Worm (Caenorhabditis elegans) whole organism, mixed stage, embryonic: Measurements from ENCODE around the gene ufd-2.
A peak's percentile ranks its signal among the peaks of the same experiment; 100 is the strongest.

Experiments
- M03D4.4 ChIP-seq: sonication (generic microtip); optimal IDR thresholded peaks from 2 replicates; lab custom pipeline; 2017; ENCODE audit warnings: mild to moderate bottlenecking, missing genetic modification characterization, missing compliant biosample characterization
- bed-3 ChIP-seq: fragments of 200-800 bp; sonication (Bioruptor generic); optimal IDR thresholded peaks from 3 replicates; lab custom pipeline; 2018; ENCODE audit warnings: mild to moderate bottlenecking, missing genetic modification characterization, moderate library complexity, missing compliant biosample characterization
- blmp-1 ChIP-seq: fragments of 150-350 bp; optimal IDR thresholded peaks from 2 replicates; lab custom pipeline; 2014; ENCODE audit warnings: missing biosample characterization, missing genetic modification characterization
- ceh-39 ChIP-seq: fragments of 150-350 bp; optimal IDR thresholded peaks from 2 replicates; lab custom pipeline; 2014; ENCODE audit warnings: missing biosample characterization, missing genetic modification characterization
- ceh-43 ChIP-seq: fragments of 200-800 bp; sonication (Bioruptor generic); optimal IDR thresholded peaks from 2 replicates; lab custom pipeline; 2018; ENCODE audit warnings: mild to moderate bottlenecking, missing genetic modification characterization, moderate library complexity, missing compliant biosample characterization
- ceh-83 ChIP-seq: fragments of 200-800 bp; sonication (Bioruptor generic); optimal IDR thresholded peaks from 2 replicates; lab custom pipeline; 2018; ENCODE audit warnings: mild to moderate bottlenecking, missing genetic modification characterization, missing compliant biosample characterization
- ces-1 ChIP-seq: fragments of 150-350 bp; optimal IDR thresholded peaks from 2 replicates; lab custom pipeline; 2014; ENCODE audit warnings: missing biosample characterization, missing genetic modification reagents, missing genetic modification characterization
- cnd-1 ChIP-seq: fragments of 200-800 bp; sonication (Bioruptor generic); optimal IDR thresholded peaks from 2 replicates; lab custom pipeline; 2018; ENCODE audit warnings: mild to moderate bottlenecking, missing genetic modification characterization, missing compliant biosample characterization
- drap-1 ChIP-seq: fragments of 200-800 bp; sonication (Bioruptor generic); optimal IDR thresholded peaks from 3 replicates; lab custom pipeline; 2018; ENCODE audit warnings: mild to moderate bottlenecking, missing genetic modification characterization, missing compliant biosample characterization
- elt-1 ChIP-seq: sonication (generic microtip); optimal IDR thresholded peaks from 2 replicates; lab custom pipeline; 2017; ENCODE audit warnings: missing genetic modification characterization, mild to moderate bottlenecking, missing compliant biosample characterization, antibody characterized with exemption, moderate library complexity, borderline replicate concordance; ENCODE audit not compliant: insufficient read depth
- elt-3 ChIP-seq: fragments of 150-350 bp; optimal IDR thresholded peaks from 2 replicates; lab custom pipeline; 2014; ENCODE audit warnings: missing biosample characterization, missing genetic modification characterization
- flh-1 ChIP-seq: fragments of 200-800 bp; sonication (Bioruptor generic); optimal IDR thresholded peaks from 2 replicates; lab custom pipeline; 2018; ENCODE audit warnings: mild to moderate bottlenecking, missing genetic modification characterization, moderate library complexity, missing compliant biosample characterization
- ham-2 ChIP-seq: fragments of 200-800 bp; sonication (Bioruptor generic); optimal IDR thresholded peaks from 2 replicates; lab custom pipeline; 2018; ENCODE audit warnings: mild to moderate bottlenecking, missing genetic modification characterization, missing compliant biosample characterization
- hlh-1 ChIP-seq: fragments of 150-350 bp; optimal IDR thresholded peaks from 2 replicates; lab custom pipeline; 2014; ENCODE audit warnings: missing biosample characterization, missing genetic modification reagents, missing genetic modification characterization
- lin-13 ChIP-seq: fragments of 150-350 bp; optimal IDR thresholded peaks from 2 replicates; lab custom pipeline; 2014; ENCODE audit warnings: missing biosample characterization, missing genetic modification characterization
- lin-32 ChIP-seq: fragments of 200-800 bp; sonication (Bioruptor generic); optimal IDR thresholded peaks from 2 replicates; lab custom pipeline; 2018; ENCODE audit warnings: mild to moderate bottlenecking, missing genetic modification characterization, missing compliant biosample characterization
- lsy-2 ChIP-seq: fragments of 150-350 bp; optimal IDR thresholded peaks from 2 replicates; lab custom pipeline; 2014; ENCODE audit warnings: missing biosample characterization, missing genetic modification characterization
- mab-5 ChIP-seq: fragments of 150-350 bp; optimal IDR thresholded peaks from 2 replicates; lab custom pipeline; 2014; ENCODE audit warnings: missing biosample characterization, missing genetic modification characterization
- mep-1 ChIP-seq: fragments of 150-350 bp; optimal IDR thresholded peaks from 2 replicates; lab custom pipeline; 2017; ENCODE audit warnings: missing biosample characterization, missing genetic modification reagents, missing genetic modification characterization, inconsistent platforms
- mls-2 ChIP-seq: sonication (generic microtip); optimal IDR thresholded peaks from 2 replicates; lab custom pipeline; 2016; ENCODE audit warnings: mild to moderate bottlenecking, missing genetic modification characterization, moderate library complexity, missing compliant biosample characterization
- nhr-12 ChIP-seq: fragments of 150-350 bp; optimal IDR thresholded peaks from 2 replicates; lab custom pipeline; 2014; ENCODE audit warnings: missing biosample characterization, missing genetic modification characterization
- nhr-2 ChIP-seq: fragments of 150-350 bp; optimal IDR thresholded peaks from 2 replicates; lab custom pipeline; 2014; ENCODE audit warnings: missing biosample characterization, missing genetic modification characterization
- nhr-237 ChIP-seq: fragments of 150-350 bp; optimal IDR thresholded peaks from 2 replicates; lab custom pipeline; 2014; ENCODE audit warnings: missing biosample characterization, missing genetic modification characterization
- nhr-28 ChIP-seq: fragments of 150-350 bp; optimal IDR thresholded peaks from 2 replicates; lab custom pipeline; 2014; ENCODE audit warnings: missing biosample characterization, missing genetic modification characterization
- nhr-76 ChIP-seq: sonication (generic microtip); optimal IDR thresholded peaks from 2 replicates; lab custom pipeline; 2017; ENCODE audit warnings: missing biosample characterization, missing genetic modification characterization
- pha-4 ChIP-seq: fragments of 150-350 bp; optimal IDR thresholded peaks from 2 replicates; lab custom pipeline; 2018; ENCODE audit warnings: missing biosample characterization, missing genetic modification reagents, missing genetic modification characterization
- sem-2 ChIP-seq: fragments of 200-800 bp; sonication (Bioruptor generic); optimal IDR thresholded peaks from 2 replicates; lab custom pipeline; 2018; ENCODE audit warnings: mild to moderate bottlenecking, missing genetic modification characterization, missing compliant biosample characterization
- snpc-4 ChIP-seq: fragments of 150-350 bp; optimal IDR thresholded peaks from 2 replicates; lab custom pipeline; 2014; ENCODE audit warnings: missing biosample characterization, missing genetic modification characterization
- sptf-1 ChIP-seq: sonication (generic microtip); optimal IDR thresholded peaks from 2 replicates; lab custom pipeline; 2017; ENCODE audit warnings: mild to moderate bottlenecking, missing genetic modification characterization, moderate library complexity, missing compliant biosample characterization
- tbx-8 ChIP-seq: fragments of 200-800 bp; sonication (Bioruptor generic); optimal IDR thresholded peaks from 2 replicates; lab custom pipeline; 2018; ENCODE audit warnings: mild to moderate bottlenecking, missing genetic modification characterization, moderate library complexity, missing compliant biosample characterization
- unc-120 ChIP-seq: sonication (generic microtip); optimal IDR thresholded peaks from 2 replicates; lab custom pipeline; 2017; ENCODE audit warnings: missing genetic modification characterization, missing compliant biosample characterization; ENCODE audit not compliant: poor library complexity, severe bottlenecking
- unc-39 ChIP-seq: fragments of 150-350 bp; optimal IDR thresholded peaks from 2 replicates; lab custom pipeline; 2014; ENCODE audit warnings: missing biosample characterization, missing genetic modification characterization
- unc-62 ChIP-seq: fragments of 150-350 bp; optimal IDR thresholded peaks from 2 replicates; lab custom pipeline; 2014; ENCODE audit warnings: missing biosample characterization, missing genetic modification reagents, missing genetic modification characterization
- zip-8 ChIP-seq: fragments of 150-350 bp; optimal IDR thresholded peaks from 2 replicates; lab custom pipeline; 2014; ENCODE audit warnings: missing biosample characterization, missing genetic modification characterization
- ztf-11 ChIP-seq: fragments of 150-350 bp; optimal IDR thresholded peaks from 2 replicates; lab custom pipeline; 2014; ENCODE audit warnings: missing biosample characterization, missing genetic modification characterization

The ufd-2 gene

ce11 chrII:8093914-8094313 lies 31.4 kb downstream of the ufd-2 start:
- TF ChIP-seq ces-1 (GFP tag; lab: Kevin White, UChicago) (no peak), blmp-1 (peak; percentile 12), mls-2 (tag; lab: Kevin White, UChicago) (no peak), cnd-1 (no peak), unc-120 (tag; lab: Kevin White, UChicago) (no peak)
- TF ChIP-seq, all 35 proteins: peak for 1

ce11 chrII:8099212-8099784 lies 36.8 kb downstream of the ufd-2 start:
- peak; percentile 49 for TF ChIP-seq nhr-2 (tag; lab: Kevin White, UChicago)
- no peak for TF ChIP-seq pha-4
- no peak for TF ChIP-seq bed-3 (GFP tag; lab: Kevin White, UChicago)
- no peak for TF ChIP-seq lsy-2
- no peak for TF ChIP-seq hlh-1
- TF ChIP-seq nhr-28: no peak
- no peak for TF ChIP-seq mep-1

- no peak for TF ChIP-seq nhr-12
- no peak for TF ChIP-seq hlh-1
- TF ChIP-seq nhr-2 (tag; lab: Kevin White, UChicago): no peak
- no peak for TF ChIP-seq unc-120 (tag; lab: Kevin White, UChicago)
- no peak for TF ChIP-seq M03D4.4 (tag; lab: Kevin White, UChicago)
- TF ChIP-seq nhr-76: no peak
- TF ChIP-seq ceh-39: no peak
- TF ChIP-seq lsy-2: no peak
- no peak for TF ChIP-seq elt-3
- TF ChIP-seq unc-62: no peak
- no peak for TF ChIP-seq drap-1 (GFP tag; lab: Kevin White, UChicago)
Observed at ce11 chrII:8102041-8102440, 39.5 kb downstream of the ufd-2 start, which contains the start of gene sre-2. Gene sre-2, minus strand, starts transcription at chrII:8102141.

- TF ChIP-seq sem-2 (GFP tag; lab: Kevin White, UChicago) (no peak), unc-62 (peak; percentile 4), ces-1 (GFP tag; lab: Kevin White, UChicago) (no peak), ceh-83 (GFP tag; lab: Kevin White, UChicago) (no peak), hlh-1 (peak; percentile 91), unc-120 (tag; lab: Kevin White, UChicago) (peak; percentile 84), ceh-43 (GFP tag; lab: Kevin White, UChicago) (no peak), ceh-39 (no peak)
Observed at ce11 chrII:8104998-8105397, 42.5 kb downstream of the ufd-2 start, which contains the start of gene sfxn-5. Gene sfxn-5, minus strand, starts transcription at chrII:8105052.

- no peak for TF ChIP-seq blmp-1
- peak; percentile 97 for TF ChIP-seq cnd-1
- TF ChIP-seq lsy-2: peak; percentile 16
- TF ChIP-seq nhr-28: peak; percentile 35
- TF ChIP-seq nhr-237 (tag; lab: Kevin White, UChicago): no peak
- peak; percentile 97 for TF ChIP-seq drap-1 (GFP tag; lab: Kevin White, UChicago)
- TF ChIP-seq flh-1 (GFP tag; lab: Kevin White, UChicago): peak; percentile 87
- peak; percentile 90 for TF ChIP-seq ham-2
- no peak for TF ChIP-seq snpc-4 (tag; lab: Kevin White, UChicago)
- peak; percentile 54 for TF ChIP-seq unc-39 (tag; lab: Kevin White, UChicago)
- no peak for TF ChIP-seq zip-8 (tag; lab: Kevin White, UChicago)
- TF ChIP-seq ztf-11: peak; percentile 31
- no peak for TF ChIP-seq ceh-39
- peak; percentile 91 for TF ChIP-seq bed-3 (GFP tag; lab: Kevin White, UChicago)
- peak; percentile 90 for TF ChIP-seq ceh-43 (GFP tag; lab: Kevin White, UChicago)
- TF ChIP-seq sem-2 (GFP tag; lab: Kevin White, UChicago): peak; percentile 88
- TF ChIP-seq nhr-2 (tag; lab: Kevin White, UChicago): no peak
- TF ChIP-seq ces-1 (GFP tag; lab: Kevin White, UChicago): no peak
- peak; percentile 63 for TF ChIP-seq mep-1
- peak; percentile 80 for TF ChIP-seq unc-62
- peak; percentile 97 for TF ChIP-seq lin-32 (GFP tag; lab: Kevin White, UChicago)
- peak; percentile 29 for TF ChIP-seq lin-13 (tag; lab: Kevin White, UChicago)
- TF ChIP-seq nhr-12: no peak
- peak; percentile 73 for TF ChIP-seq elt-3
- TF ChIP-seq unc-120 (tag; lab: Kevin White, UChicago): peak; percentile 95
- TF ChIP-seq tbx-8 (GFP tag; lab: Kevin White, UChicago): peak; percentile 90
- TF ChIP-seq M03D4.4 (tag; lab: Kevin White, UChicago): peak; percentile 94
- peak; percentile 97 for TF ChIP-seq sptf-1 (tag; lab: Kevin White, UChicago)
- peak; percentile 66 for TF ChIP-seq hlh-1
- peak; percentile 96 for TF ChIP-seq ceh-83 (GFP tag; lab: Kevin White, UChicago)
- peak; percentile 80 for TF ChIP-seq pha-4
- TF ChIP-seq mls-2 (tag; lab: Kevin White, UChicago): peak; percentile 97
- TF ChIP-seq mab-5: no peak
- TF ChIP-seq elt-1 (tag; lab: Kevin White, UChicago): no peak
- no peak for TF ChIP-seq nhr-76
Observed at ce11 chrII:8106921-8107695, 44.6 kb downstream of the ufd-2 start, which contains the start of the genes chst-1 and C41C4.9. Gene chst-1, minus strand, starts transcription at chrII:8106971. Gene C41C4.9, plus strand, starts transcription at chrII:8107645.
